Worm (Caenorhabditis elegans) whole organism, L1 larva: ENCODE measurements around the gene C50H2.13.

Experiments used
- aha-1 ChIP-seq: fragments of 150-350 bp; optimal IDR thresholded peaks from 2 replicates; lab custom pipeline; 2014; ENCODE audit warnings: missing biosample characterization, missing genetic modification characterization
- alr-1 ChIP-seq: fragments of 200-800 bp; sonication (Bioruptor generic); optimal IDR thresholded peaks from 2 replicates; lab custom pipeline; 2018; ENCODE audit warnings: borderline replicate concordance, mild to moderate bottlenecking, missing genetic modification characterization, missing compliant biosample characterization
- aly-2 ChIP-seq: fragments of 150-350 bp; optimal IDR thresholded peaks from 2 replicates; lab custom pipeline; 2014; ENCODE audit warnings: missing biosample characterization, missing genetic modification characterization
- ces-1 ChIP-seq: fragments of 150-350 bp; optimal IDR thresholded peaks from 2 replicates; lab custom pipeline; 2014; ENCODE audit warnings: missing biosample characterization, missing genetic modification reagents, missing genetic modification characterization
- egl-27 ChIP-seq, 2 experiments: fragments of 150-350 bp in 1 of 2; sonication (generic microtip); optimal IDR thresholded peaks; 3 replicates each; lab custom pipeline; 2017 to 2018; ENCODE audit warnings: missing biosample characterization in 2 of 2, missing genetic modification characterization in 2 of 2, missing genetic modification reagents in 2 of 2
- fkh-10 ChIP-seq: sonication (generic microtip); optimal IDR thresholded peaks from 2 replicates; lab custom pipeline; 2017; ENCODE audit warnings: missing biosample characterization, missing genetic modification reagents, missing genetic modification characterization
- lin-39 ChIP-seq: fragments of 150-350 bp; optimal IDR thresholded peaks from 2 replicates; lab custom pipeline; 2014; ENCODE audit warnings: missing biosample characterization, missing genetic modification reagents, missing genetic modification characterization
- nhr-71 ChIP-seq: sonication (generic microtip); optimal IDR thresholded peaks from 2 replicates; lab custom pipeline; 2016; ENCODE audit warnings: mild to moderate bottlenecking, missing genetic modification characterization, moderate library complexity, missing compliant biosample characterization
- snpc-4 ChIP-seq: fragments of 150-350 bp; optimal IDR thresholded peaks from 2 replicates; lab custom pipeline; 2014; ENCODE audit warnings: missing biosample characterization, missing genetic modification characterization
- tbx-2 ChIP-seq: sonication (generic microtip); optimal IDR thresholded peaks from 2 replicates; lab custom pipeline; 2016; ENCODE audit warnings: missing genetic modification characterization, missing compliant biosample characterization
- ztf-4 ChIP-seq: fragments of 150-350 bp; optimal IDR thresholded peaks from 2 replicates; lab custom pipeline; 2014; ENCODE audit warnings: missing biosample characterization, missing genetic modification characterization

ce11 chrV:9976138-9976537, 49.8 kb downstream of the C50H2.13 start, which contains the start of gene unc-41:
- TF ChIP-seq snpc-4 (tag; lab: Kevin White, UChicago) (no peak), egl-27 (tag; optimal IDR thresholded peaks at IDR 0.05; lab: Kevin White, UChicago) (no peak), aha-1 (tag; lab: Kevin White, UChicago) (no peak), aly-2 (tag; lab: Kevin White, UChicago) (no peak), lin-39 (tag; lab: Kevin White, UChicago) (no peak), alr-1 (no peak), ztf-4 (tag; lab: Kevin White, UChicago) (no peak), nhr-71 (tag; lab: Kevin White, UChicago) (no peak), tbx-2 (tag; lab: Kevin White, UChicago) (no peak), fkh-10 (GFP tag; lab: Kevin White, UChicago) (no peak), ces-1 (GFP tag; lab: Kevin White, UChicago) (no peak)
